Worm (Caenorhabditis elegans): Measurements from ENCODE around the gene smg-4.

smg-4 gene

DNA sequence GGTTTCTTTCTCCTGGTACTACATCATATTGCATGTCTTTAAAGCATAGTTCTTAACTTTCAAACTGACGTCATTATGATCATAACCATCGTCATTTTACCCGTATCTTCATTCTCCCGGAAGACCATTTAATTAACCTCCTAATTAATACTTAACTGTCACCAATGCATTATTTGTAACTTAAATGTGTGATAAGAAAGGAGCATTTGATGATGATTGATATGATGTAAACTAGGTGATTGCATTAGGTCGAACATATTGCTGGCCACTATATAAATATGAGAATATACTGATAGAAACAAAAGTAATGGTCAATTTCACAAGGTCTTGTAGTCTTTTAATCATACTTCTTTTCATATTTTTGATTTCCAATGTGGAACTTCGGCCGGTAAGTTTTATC, 21.3 kb downstream of the smg-4 start, which contains the start of gene hrg-3:
hrg-3 (plus strand) TSS at position 227 of the 400 bp plus-strand sequence.
- TF ChIP-seq ets-7 (tag; optimal IDR thresholded peaks at IDR 0.05) = no peak
- TF ChIP-seq tra-4 (tag; optimal IDR thresholded peaks at IDR 0.05) = no peak
- no peak for TF ChIP-seq ceh-36 (tag; optimal IDR thresholded peaks at IDR 0.05)
- no peak for TF ChIP-seq hmg-4 (GFP tag; optimal IDR thresholded peaks at IDR 0.05)
- no peak for TF ChIP-seq aly-1 (tag; optimal IDR thresholded peaks at IDR 0.05)
- TF ChIP-seq tbx-11 (GFP tag; IDR thresholded peaks at IDR 0.05) = no peak
- no peak for TF ChIP-seq tbx-37 (GFP tag; conservative IDR thresholded peaks at IDR 0.05)

DNA sequence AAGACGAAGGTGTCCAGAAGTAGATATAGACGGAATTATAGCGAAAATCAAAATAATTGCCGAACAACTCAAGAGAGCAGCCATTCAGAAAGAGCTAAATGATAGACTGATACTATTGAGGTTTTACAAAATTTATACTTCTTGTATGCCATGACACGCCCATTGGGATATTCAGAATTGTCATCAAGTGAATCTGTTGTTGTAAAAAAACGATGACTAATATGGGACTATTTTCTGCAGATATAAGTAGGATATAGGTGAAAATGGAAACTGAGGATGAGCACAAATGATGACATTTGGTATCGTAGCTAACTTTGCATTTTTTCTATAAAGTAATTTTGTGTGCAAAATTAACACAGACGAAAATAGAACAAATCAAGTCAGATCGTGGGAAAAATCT, 21.8 kb downstream of the smg-4 start, which contains the start of gene F58E6.8:
F58E6.8 (minus strand) TSS at position 101 of the 400 bp plus-strand sequence.
- TF ChIP-seq sea-1 (GFP tag; conservative IDR thresholded peaks at IDR 0.05) (no peak), ets-7 (tag; optimal IDR thresholded peaks at IDR 0.05) (no peak), F13C5.2 (tag; optimal IDR thresholded peaks at IDR 0.05) (no peak), scrt-1 (GFP tag; IDR thresholded peaks at IDR 0.05) (no peak), tbx-37 (GFP tag; conservative IDR thresholded peaks at IDR 0.05) (no peak), ceh-13 (GFP tag; optimal IDR thresholded peaks at IDR 0.05) (no peak), hmg-4 (GFP tag; optimal IDR thresholded peaks at IDR 0.05) (no peak), pes-1 (GFP tag; IDR thresholded peaks at IDR 0.05) (no peak), ama-1 (optimal IDR thresholded peaks at IDR 0.05) (no peak), aly-1 (tag; optimal IDR thresholded peaks at IDR 0.05) (no peak), ceh-36 (tag; optimal IDR thresholded peaks at IDR 0.05) (no peak), flt-1 (GFP tag; IDR thresholded peaks at IDR 0.05) (no peak), B0310.2 (tag; optimal IDR thresholded peaks at IDR 0.05) (no peak), tbx-11 (GFP tag; IDR thresholded peaks at IDR 0.05) (no peak), tra-4 (tag; optimal IDR thresholded peaks at IDR 0.05) (no peak), hmbx-1 (tag; optimal IDR thresholded peaks at IDR 0.05) (no peak), hnd-1 (tag; optimal IDR thresholded peaks at IDR 0.05) (no peak)

DNA sequence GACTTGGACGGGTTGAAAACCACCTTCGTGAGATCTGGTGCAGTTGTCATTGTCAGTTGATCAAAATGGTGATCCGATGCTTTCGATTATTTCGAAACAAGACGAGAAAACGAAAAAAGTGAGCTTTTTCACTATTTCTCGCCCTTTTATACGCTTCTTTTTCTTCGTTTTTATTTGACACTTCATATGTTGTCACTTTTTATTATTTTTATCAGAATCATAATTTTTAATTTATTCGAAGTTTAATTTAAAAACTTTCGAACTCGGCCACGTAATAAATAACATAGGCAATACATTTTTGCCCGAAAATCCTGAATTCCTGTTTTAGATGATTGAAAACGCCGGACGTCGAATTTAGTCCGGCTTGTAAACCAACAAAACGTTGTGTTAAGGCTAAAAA, 23.1 kb downstream of the smg-4 start, which contains the start of gene F58E6.5:
F58E6.5 (minus strand) TSS at position 101 of the 400 bp plus-strand sequence.
- no peak for TF ChIP-seq tbx-37 (GFP tag; conservative IDR thresholded peaks at IDR 0.05)
- no peak for TF ChIP-seq ceh-13 (GFP tag; optimal IDR thresholded peaks at IDR 0.05)
- TF ChIP-seq B0310.2 (tag; optimal IDR thresholded peaks at IDR 0.05) = no peak

DNA sequence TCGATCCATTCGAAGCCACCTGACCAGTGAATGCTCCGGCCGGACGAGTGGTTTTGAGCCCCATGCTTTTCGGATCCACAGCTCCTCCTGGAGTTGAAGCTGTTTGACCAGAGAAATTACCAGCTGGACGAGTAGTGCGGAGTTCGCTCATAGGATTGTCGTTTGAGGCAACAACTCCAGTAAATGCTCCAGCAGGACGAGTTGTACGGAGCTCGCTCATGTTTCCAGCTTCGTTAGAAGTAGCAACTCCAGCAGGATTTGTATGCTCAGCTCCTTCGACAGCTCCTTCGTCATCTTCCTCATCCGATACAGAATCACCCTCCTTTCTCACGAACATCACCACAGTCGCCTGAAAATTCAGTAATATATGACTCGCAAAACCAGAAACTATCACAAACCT, 24.0 kb downstream of the smg-4 start:
- TF ChIP-seq sea-1 (GFP tag; conservative IDR thresholded peaks at IDR 0.05) = no peak
- TF ChIP-seq B0310.2 (tag; optimal IDR thresholded peaks at IDR 0.05) = no peak
- no peak for TF ChIP-seq hmbx-1 (tag; optimal IDR thresholded peaks at IDR 0.05)
- no peak for TF ChIP-seq hmg-4 (GFP tag; optimal IDR thresholded peaks at IDR 0.05)
- TF ChIP-seq flt-1 (GFP tag; IDR thresholded peaks at IDR 0.05) = no peak
- no peak for TF ChIP-seq aly-1 (tag; optimal IDR thresholded peaks at IDR 0.05)
- TF ChIP-seq F13C5.2 (tag; optimal IDR thresholded peaks at IDR 0.05) = no peak
- no peak for TF ChIP-seq pes-1 (GFP tag; IDR thresholded peaks at IDR 0.05)
- TF ChIP-seq ceh-13 (GFP tag; optimal IDR thresholded peaks at IDR 0.05) = no peak
- TF ChIP-seq scrt-1 (GFP tag; IDR thresholded peaks at IDR 0.05) = no peak
- TF ChIP-seq tbx-37 (GFP tag; conservative IDR thresholded peaks at IDR 0.05) = no peak
- no peak for TF ChIP-seq tbx-11 (GFP tag; IDR thresholded peaks at IDR 0.05)
- no peak for TF ChIP-seq tra-4 (tag; optimal IDR thresholded peaks at IDR 0.05)
- no peak for TF ChIP-seq ama-1 (optimal IDR thresholded peaks at IDR 0.05)
- no peak for TF ChIP-seq hnd-1 (tag; optimal IDR thresholded peaks at IDR 0.05)

DNA sequence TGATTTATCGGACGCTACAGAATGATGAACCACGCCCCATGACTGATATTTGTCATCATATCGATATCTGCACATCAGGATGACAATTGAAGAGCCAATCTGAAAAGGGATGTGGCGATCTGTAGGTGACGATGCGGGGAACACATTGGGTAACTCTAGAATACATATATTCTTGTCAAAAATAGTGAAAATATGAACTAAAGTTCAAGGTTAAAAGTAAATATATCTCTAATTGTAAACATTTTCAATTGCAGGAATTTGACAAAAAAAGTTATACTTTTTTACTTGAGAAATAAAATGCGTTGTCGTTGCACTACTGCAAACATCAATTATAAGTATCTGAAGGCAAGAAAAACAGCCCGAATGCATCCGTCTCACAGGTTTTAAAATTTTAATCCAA, 24.6 kb downstream of the smg-4 start, which contains the start of gene F58E6.6:
F58E6.6 (minus strand) TSS at position 101 of the 400 bp plus-strand sequence.
- TF ChIP-seq scrt-1 (GFP tag; IDR thresholded peaks at IDR 0.05) (no peak), pes-1 (GFP tag; IDR thresholded peaks at IDR 0.05) (no peak), ama-1 (optimal IDR thresholded peaks at IDR 0.05) (no peak), B0310.2 (tag; optimal IDR thresholded peaks at IDR 0.05) (no peak), hmbx-1 (tag; optimal IDR thresholded peaks at IDR 0.05) (no peak), tbx-11 (GFP tag; IDR thresholded peaks at IDR 0.05) (no peak), ceh-36 (tag; optimal IDR thresholded peaks at IDR 0.05) (no peak), F13C5.2 (tag; optimal IDR thresholded peaks at IDR 0.05) (no peak)

DNA sequence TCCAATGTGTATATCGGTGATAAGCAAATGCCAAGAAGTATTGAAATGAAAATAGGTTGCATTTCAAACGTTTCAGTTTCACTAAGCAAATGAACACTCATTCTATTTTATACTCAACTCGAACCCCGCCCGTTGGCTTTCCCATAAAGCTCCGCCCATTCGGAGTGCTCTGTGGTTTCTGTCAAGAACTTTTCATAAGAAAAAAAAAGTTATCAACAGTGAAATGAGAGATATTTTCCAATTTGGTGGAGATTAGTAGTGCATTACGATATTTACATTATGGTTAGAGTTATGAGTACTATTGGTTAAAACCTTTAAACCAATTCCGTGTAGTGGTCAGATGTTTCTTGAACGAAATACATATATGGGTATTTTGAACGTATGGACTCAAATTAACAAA, 27.2 kb downstream of the smg-4 start, which contains the start of gene F58E6.4:
F58E6.4 (minus strand) TSS at position 101 of the 400 bp plus-strand sequence.
- TF ChIP-seq tbx-37 (GFP tag; conservative IDR thresholded peaks at IDR 0.05) = no peak
- TF ChIP-seq sea-1 (GFP tag; conservative IDR thresholded peaks at IDR 0.05) = no peak
- no peak for TF ChIP-seq hnd-1 (tag; optimal IDR thresholded peaks at IDR 0.05)
- no peak for TF ChIP-seq ama-1 (optimal IDR thresholded peaks at IDR 0.05)
- no peak for TF ChIP-seq tbx-11 (GFP tag; IDR thresholded peaks at IDR 0.05)
- TF ChIP-seq scrt-1 (GFP tag; IDR thresholded peaks at IDR 0.05) = no peak
- no peak for TF ChIP-seq B0310.2 (tag; optimal IDR thresholded peaks at IDR 0.05)

DNA sequence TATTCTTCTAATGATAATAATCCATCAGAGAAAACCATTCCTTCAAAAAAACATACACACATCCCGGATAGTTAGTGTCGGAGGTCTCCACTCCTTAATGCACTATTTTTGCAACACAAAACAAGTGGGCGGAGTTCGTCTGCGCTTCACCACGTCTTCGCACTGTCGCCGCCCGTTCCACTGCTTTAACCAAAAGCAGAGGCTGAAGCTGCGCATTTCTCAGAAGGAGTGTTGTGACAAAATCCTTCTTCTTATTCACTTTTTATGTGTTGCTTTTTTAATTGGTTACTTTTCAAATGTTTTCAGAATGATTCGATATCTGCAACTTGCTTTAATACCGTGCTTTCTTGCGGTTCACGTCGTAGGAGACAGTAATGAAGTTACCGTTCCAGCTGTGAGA, 32.6 kb downstream of the smg-4 start, which contains the start of gene F58E6.13:
F58E6.13 (plus strand) TSS at position 301 of the 400 bp plus-strand sequence.
- TF ChIP-seq tbx-37 (GFP tag; conservative IDR thresholded peaks at IDR 0.05) (no peak), scrt-1 (GFP tag; IDR thresholded peaks at IDR 0.05) (no peak), hmg-4 (GFP tag; optimal IDR thresholded peaks at IDR 0.05) (no peak), ceh-36 (tag; optimal IDR thresholded peaks at IDR 0.05) (no peak), tra-4 (tag; optimal IDR thresholded peaks at IDR 0.05) (no peak), hnd-1 (tag; optimal IDR thresholded peaks at IDR 0.05) (no peak), ets-7 (tag; optimal IDR thresholded peaks at IDR 0.05) (no peak), ama-1 (optimal IDR thresholded peaks at IDR 0.05) (no peak), sea-1 (GFP tag; conservative IDR thresholded peaks at IDR 0.05) (no peak), flt-1 (GFP tag; IDR thresholded peaks at IDR 0.05) (no peak), F13C5.2 (tag; optimal IDR thresholded peaks at IDR 0.05) (no peak), B0310.2 (tag; optimal IDR thresholded peaks at IDR 0.05) (no peak), hmbx-1 (tag; optimal IDR thresholded peaks at IDR 0.05) (no peak), tbx-11 (GFP tag; IDR thresholded peaks at IDR 0.05) (no peak)

DNA sequence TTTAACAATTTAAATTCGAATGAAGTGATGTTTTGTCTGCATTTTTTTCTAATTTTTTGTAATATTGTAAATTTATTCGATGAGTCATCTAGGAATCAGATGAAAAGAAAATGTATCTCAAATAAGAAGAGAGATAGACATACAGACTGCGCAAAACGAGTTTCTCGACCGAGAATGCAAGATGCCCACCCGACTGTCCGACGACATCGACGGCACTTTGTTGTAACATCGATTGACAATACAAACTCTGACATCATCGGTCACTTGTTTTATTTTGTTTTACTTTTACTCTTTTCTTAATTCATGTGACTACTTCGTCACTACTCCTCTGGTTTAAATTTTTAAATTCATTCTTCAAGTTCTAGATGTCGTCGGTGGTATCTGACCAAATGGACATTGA, 36.7 kb downstream of the smg-4 start, which contains the start of gene sta-2:
sta-2 (plus strand) TSS at position 349 of the 400 bp plus-strand sequence.
- no peak for TF ChIP-seq ceh-13 (GFP tag; optimal IDR thresholded peaks at IDR 0.05)
- TF ChIP-seq scrt-1 (GFP tag; IDR thresholded peaks at IDR 0.05) = no peak
- TF ChIP-seq tbx-37 (GFP tag; conservative IDR thresholded peaks at IDR 0.05) = no peak
- no peak for TF ChIP-seq pes-1 (GFP tag; IDR thresholded peaks at IDR 0.05)
- no peak for TF ChIP-seq B0310.2 (tag; optimal IDR thresholded peaks at IDR 0.05)
- TF ChIP-seq hnd-1 (tag; optimal IDR thresholded peaks at IDR 0.05) = no peak
- no peak for TF ChIP-seq ets-7 (tag; optimal IDR thresholded peaks at IDR 0.05)
- TF ChIP-seq tbx-11 (GFP tag; IDR thresholded peaks at IDR 0.05) = no peak
- no peak for TF ChIP-seq hmg-4 (GFP tag; optimal IDR thresholded peaks at IDR 0.05)
- no peak for TF ChIP-seq aly-1 (tag; optimal IDR thresholded peaks at IDR 0.05)
- TF ChIP-seq flt-1 (GFP tag; IDR thresholded peaks at IDR 0.05) = no peak
- TF ChIP-seq ceh-36 (tag; optimal IDR thresholded peaks at IDR 0.05) = no peak
- no peak for TF ChIP-seq tra-4 (tag; optimal IDR thresholded peaks at IDR 0.05)
- TF ChIP-seq ama-1 (optimal IDR thresholded peaks at IDR 0.05) = no peak
- TF ChIP-seq hmbx-1 (tag; optimal IDR thresholded peaks at IDR 0.05) = no peak
- TF ChIP-seq sea-1 (GFP tag; conservative IDR thresholded peaks at IDR 0.05) = no peak

All from whole organism, early embryonic.